Worm (Caenorhabditis elegans) whole organism, mixed stage, embryonic: ENCODE results near the gene nhr-213.

Source experiments
- ham-2 ChIP-seq: fragments of 200-800 bp; sonication (Bioruptor generic); optimal IDR thresholded peaks from 2 replicates; lab custom pipeline; 2018; ENCODE audit warnings: mild to moderate bottlenecking, missing genetic modification characterization, missing compliant biosample characterization
- nhr-12 ChIP-seq: fragments of 150-350 bp; optimal IDR thresholded peaks from 2 replicates; lab custom pipeline; 2014; ENCODE audit warnings: missing biosample characterization, missing genetic modification characterization
- nhr-28 ChIP-seq: fragments of 150-350 bp; optimal IDR thresholded peaks from 2 replicates; lab custom pipeline; 2014; ENCODE audit warnings: missing biosample characterization, missing genetic modification characterization
- snpc-4 ChIP-seq: fragments of 150-350 bp; optimal IDR thresholded peaks from 2 replicates; lab custom pipeline; 2014; ENCODE audit warnings: missing biosample characterization, missing genetic modification characterization
- unc-39 ChIP-seq: fragments of 150-350 bp; optimal IDR thresholded peaks from 2 replicates; lab custom pipeline; 2014; ENCODE audit warnings: missing biosample characterization, missing genetic modification characterization
- ztf-11 ChIP-seq: fragments of 150-350 bp; optimal IDR thresholded peaks from 2 replicates; lab custom pipeline; 2014; ENCODE audit warnings: missing biosample characterization, missing genetic modification characterization

ce11 chrV:15867373-15867772, 29.2 kb downstream of the nhr-213 start, which contains the start of gene fbxa-197:
- TF ChIP-seq nhr-28 (tag; lab: Kevin White, UChicago) (no peak), nhr-12 (tag; lab: Kevin White, UChicago) (no peak), ham-2 (GFP tag; lab: Kevin White, UChicago) (no peak), unc-39 (no peak), ztf-11 (tag; lab: Kevin White, UChicago) (no peak), snpc-4 (tag; lab: Kevin White, UChicago) (no peak)
